Fruit fly (Drosophila melanogaster) whole organism, larva: ENCODE measurements around the gene CG31313.

Experiments
- noc ChIP-seq: fragments of 200-800 bp; sonication (Bioruptor generic); optimal IDR thresholded peaks from 3 replicates; lab custom pipeline; 2019; ENCODE audit warnings: missing biosample characterization, mild to moderate bottlenecking, missing genetic modification characterization, moderate library complexity

Gene CG31313

DNA sequence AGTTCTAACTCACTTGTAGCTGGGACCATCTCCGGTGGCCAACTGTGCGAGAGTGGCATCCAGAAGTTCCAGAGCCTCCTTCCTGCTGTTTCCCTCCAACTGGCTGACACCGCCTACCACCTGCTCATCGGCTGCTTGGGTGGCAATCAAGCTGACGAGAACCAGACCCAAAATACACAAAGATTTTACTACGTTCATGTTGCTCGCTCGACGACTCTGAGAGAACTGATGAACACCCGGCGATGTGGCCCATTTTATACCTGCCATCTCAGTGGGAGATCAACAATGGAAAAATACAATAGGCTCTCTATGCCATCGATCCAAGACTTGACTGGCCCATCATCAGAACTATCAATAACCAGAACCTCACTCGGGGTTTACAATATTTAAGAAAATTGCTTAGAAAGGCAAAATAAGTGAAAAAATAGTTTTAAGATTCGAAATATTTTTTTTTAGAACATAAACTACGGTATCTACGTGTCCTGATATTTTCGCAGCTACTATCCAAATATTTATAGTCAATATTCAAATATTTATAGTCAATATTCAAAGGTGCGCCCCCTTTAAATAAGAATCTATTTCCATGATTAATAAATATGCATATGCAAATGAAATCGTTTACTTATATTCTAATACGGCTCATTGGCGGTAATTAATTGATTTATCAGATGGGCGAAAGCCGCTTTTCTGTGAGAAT lies 2.3 kb upstream of the CG31313 start, which contains the start of gene Cys:
Cys (minus strand) TSS at position 234 of the 697 bp plus-strand sequence.
- peak; percentile 36 for TF ChIP-seq noc (tag; lab: Kevin White, UChicago)

DNA sequence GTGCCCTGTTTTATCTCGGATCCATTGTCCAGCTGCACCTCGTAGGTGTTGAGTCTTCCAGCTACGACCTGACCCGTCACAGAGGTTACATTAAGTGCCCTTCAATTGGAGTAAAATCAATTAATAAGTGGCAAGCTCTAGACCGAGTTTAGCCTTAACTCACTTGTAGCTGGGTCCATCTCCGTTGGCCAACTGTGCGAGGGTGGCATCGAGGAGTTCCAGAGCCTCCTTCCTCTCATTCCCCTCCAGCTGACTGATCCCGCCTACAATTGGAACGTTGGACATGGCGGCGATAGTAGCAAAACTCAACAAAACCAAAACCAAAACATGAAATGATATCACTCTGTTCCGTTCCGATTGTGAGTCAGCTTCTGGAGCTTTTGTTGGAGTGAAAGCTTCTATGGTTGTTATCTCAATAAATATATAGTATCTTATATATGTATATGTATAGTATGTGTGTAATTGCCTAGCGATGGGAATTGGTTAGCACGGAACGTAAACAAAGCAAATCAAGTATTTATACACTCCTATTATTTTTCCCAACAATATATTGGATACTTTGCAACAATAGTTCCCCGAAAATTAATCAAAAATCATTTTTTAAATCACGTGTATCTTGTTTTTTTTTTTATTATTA lies 1.4 kb upstream of the CG31313 start, which contains the start of gene CG8066:
CG8066 (minus strand) TSS at position 347 of the 637 bp plus-strand sequence.
- TF ChIP-seq noc (tag; lab: Kevin White, UChicago), result no peak

DNA sequence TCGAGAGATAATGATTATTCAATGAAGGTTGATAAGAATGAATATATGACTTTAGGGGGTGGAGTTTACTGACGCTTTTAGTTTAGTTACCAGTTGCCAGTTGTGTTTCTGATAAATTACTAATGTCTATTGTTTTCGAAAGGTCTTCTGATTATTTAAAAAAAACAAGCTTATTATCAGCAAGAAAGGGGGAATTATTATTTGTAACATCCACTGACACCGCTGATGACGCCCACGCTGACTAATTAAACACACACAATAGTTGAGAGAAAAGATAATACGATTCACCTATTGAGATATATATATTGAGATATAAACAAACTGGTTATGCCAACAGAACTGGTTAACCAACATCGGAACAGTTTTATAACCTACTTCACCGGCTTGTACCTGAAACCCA lies 567 bp upstream of the CG31313 start:
- TF ChIP-seq noc (tag; lab: Kevin White, UChicago), result no peak

DNA sequence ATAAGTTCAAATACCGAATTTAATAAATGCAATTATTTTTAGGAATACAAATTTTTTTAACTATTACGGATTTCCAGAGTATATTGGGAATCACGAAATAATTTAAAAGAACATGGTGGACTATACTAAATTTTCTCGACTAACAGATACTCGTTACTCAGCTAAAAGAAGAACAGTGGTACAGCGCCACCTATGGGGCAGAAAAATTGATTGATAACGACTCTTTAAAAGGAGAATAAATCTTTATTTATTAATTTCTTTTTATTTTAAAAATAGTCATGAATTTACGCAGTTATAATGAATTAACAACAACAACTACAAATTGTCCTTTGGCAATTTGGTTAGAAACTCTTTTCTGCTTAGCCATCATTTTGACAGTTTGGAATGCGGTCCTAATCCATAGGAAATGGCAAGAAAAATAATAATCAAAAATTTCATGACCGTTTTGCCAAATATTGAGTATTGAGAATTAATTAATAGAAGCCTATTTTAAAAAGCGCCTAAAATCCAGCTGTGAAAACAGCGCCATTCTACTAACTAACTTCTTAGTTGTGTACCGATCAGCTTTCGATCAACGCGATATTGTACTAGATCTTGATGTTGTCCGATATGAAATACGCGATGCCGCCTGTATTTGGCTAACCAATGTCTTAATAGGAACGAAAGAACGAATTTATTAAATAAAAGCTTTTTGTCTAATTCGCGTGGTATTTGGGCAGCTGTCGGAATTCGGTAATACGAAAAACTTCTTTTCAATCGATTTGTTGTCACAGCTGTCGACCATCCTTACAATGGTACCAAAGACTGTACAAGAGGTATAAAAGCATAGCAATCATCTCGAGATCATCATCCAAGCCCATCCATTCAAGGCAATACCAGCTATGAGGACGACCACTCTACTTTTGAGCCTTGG lies 1.9 kb downstream of the CG31313 start, which contains the start of gene CG14852:
CG14852 (plus strand) TSS at position 863 of the 913 bp plus-strand sequence.
- TF ChIP-seq noc (tag; lab: Kevin White, UChicago), result no peak

DNA sequence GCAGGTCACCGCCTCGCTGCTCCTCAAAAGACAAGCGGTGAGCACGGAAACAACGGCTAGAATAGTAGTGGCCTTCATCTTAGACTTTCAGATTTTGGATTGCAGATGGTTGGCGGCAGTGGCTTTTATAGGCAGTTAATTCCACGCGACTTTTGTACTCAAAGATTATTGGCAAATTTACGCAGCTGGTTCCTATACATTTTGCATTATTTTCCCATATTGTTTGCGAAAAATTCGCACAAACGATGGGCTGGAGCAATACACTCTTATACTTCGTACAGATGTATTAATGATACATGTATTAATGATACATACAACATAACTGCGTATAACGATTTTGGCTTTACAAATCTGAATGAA lies 2.5 kb downstream of the CG31313 start, which contains the start of gene CG8087:
CG8087 (minus strand) TSS at position 101 of the 360 bp plus-strand sequence.
- no peak for TF ChIP-seq noc (tag; lab: Kevin White, UChicago)

DNA sequence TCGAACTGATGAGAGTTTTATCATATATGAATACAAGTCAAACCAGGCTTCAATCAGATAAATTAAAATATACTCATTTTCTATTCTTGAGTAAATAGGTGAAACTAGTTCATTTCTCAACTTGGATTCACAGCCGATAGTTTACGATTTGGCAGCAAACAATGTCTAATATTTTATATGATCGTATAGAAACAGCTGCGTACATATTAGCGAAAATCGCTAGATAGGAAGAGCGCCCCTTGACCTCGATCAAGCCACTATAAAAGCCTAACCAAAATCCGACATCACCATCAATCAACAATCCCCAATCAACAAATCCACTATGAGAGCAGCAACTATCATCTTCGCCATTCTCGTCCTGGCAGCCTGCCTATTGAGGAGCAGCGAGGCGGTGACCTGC lies 5.2 kb downstream of the CG31313 start, which contains the start of gene CG14851:
CG14851 (plus strand) TSS at position 301 of the 400 bp plus-strand sequence.
- no peak for TF ChIP-seq noc (tag; lab: Kevin White, UChicago)

DNA sequence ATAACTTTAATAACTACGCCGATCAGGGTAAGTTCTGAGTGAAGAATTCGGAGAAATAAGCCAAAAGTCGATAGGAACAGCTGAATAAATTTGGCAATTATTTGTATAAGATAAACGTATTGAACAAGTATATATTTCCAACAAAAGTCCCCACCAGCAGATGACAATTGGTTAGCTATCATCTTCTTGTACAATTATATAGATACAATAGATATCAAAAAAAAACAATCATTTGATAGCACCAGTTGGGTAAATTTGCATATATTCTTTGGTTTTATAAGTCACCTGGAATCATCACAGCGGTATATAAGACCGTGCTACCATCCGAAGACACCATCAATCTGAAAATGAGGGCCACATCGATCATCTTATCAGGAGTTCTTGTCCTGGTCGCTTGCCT lies 6.6 kb downstream of the CG31313 start, which contains the start of gene Jig:
Jig (plus strand) TSS at position 301 of the 400 bp plus-strand sequence.
- no peak for TF ChIP-seq noc (tag; lab: Kevin White, UChicago)

DNA sequence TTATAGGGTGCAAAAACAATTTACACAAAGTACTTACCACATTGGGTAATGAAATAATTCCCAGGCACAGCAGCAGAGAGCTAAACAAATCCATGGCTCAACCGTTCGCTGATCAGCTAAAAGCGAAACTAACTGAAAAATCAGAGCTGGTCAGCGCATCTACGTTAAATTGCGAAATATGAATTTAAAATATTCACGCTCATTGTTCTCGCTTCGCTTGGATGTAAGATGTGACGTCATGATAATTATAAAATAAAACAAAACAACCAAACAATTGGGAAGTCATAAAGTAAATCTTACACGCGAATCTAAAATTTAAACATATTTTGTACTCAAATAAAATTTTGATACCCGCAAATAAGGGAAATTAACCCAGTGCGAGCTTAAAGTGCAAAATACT lies 7.3 kb downstream of the CG31313 start, which contains the start of gene CG14854:
CG14854 (minus strand) TSS at position 101 of the 400 bp plus-strand sequence.
- no peak for TF ChIP-seq noc (tag; lab: Kevin White, UChicago)

DNA sequence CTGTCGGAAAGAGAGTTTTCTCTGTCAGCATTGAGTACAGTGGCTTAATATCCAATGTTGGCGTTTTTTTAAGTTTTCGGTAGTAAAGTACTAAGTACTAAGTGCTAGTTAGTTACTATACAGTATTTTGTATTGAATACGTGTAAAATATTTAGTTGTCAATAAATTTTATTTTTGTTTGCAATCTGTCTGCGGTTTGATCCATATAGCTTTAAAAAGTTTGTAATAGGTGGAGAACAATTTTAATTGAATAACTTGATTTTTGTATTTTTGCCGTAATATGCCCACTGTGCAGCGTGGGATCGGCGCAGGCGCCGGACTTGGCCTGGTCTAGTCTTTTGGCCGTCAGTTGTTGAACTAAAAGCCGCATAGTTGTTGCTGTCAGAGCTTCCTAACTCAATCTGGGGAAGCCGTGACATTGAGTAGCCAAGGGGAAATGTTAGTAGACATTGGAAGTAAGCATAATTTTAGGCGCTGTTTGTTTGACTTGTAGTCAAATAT lies 8.8 kb downstream of the CG31313 start:
- peak; percentile 86 for TF ChIP-seq noc (tag; lab: Kevin White, UChicago)

DNA sequence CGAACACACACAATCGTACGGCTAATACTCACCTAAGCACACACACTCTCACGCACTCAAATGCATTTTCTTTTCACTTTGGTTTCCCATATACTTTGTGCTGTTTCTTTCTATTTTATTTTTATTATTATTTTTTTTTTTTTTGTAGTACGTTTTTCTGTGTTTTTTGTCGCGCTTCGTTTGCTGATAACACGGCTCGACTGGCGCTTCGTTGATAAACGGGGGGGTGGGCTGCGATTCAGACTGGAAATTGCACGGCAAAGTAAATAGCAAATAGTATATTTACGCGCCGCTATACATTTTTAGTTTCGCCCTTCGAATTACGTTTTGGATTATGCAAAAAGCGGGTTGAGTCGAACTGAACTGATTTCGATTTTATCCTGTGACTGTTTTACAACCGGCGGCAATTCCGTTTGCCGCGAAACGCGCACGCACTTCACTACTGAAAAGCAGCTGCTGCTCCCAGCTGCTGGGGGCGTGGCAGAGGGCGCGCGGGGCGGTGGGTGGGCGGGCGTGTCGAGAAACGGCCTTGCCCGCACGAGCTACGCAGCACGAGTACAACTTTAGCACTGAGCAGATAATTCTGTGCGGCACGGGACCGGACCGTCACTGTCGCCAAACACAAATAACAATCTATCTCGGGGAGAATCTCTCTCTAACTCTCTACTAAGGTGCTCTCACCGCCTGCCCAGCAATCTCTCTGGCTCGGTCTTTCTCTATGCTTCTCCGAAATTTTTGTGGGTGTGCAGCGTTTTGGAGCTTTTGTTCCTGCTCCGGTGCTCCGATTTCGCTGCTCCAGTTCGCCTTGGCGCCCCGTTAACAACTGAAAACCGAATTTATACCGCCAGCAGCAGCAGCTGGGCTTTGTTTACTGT lies 9.5 kb downstream of the CG31313 start, which contains the start of gene Pde6:
Pde6 (minus strand) TSS at position 825 of the 875 bp plus-strand sequence.
- no peak for TF ChIP-seq noc (tag; lab: Kevin White, UChicago)

DNA sequence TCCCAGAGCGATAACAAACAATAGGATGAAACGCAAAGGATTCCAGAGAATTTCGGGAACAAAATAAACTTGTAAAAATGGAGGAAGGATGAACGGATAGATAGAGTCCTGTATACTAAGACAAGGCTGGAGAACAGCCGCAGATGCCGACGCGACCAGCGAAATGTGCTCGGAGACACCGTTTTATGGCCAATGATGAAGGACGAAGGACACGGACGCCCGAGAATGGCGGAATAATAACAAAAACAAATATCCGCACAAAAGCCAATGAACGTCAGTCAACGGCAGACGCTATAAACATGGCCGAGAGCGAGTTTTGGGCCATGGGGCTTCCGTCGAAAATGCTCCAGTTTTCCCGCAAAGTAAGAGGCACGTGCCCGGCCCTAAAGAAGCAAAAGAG lies 12.2 kb downstream of the CG31313 start:
- no peak for TF ChIP-seq noc (tag; lab: Kevin White, UChicago)

DNA sequence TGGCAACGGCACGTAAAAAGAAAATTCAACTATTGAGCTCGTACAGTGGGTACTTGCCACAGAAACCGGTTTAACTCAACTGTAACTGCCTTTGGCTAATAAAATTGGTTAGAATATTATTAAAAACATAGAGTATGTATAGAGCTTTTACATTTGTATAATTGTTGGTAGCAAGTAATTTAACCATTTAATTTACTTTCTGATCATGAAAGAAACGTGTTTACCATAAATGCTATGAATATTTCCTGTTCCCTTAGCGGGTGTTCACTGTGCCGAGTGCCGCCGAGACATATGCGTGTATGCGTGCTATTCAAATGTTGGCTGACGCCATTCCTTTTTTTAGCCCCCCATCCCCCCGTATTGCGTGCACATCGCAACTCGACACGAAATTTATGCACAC lies 18.5 kb downstream of the CG31313 start:
- TF ChIP-seq noc (tag; lab: Kevin White, UChicago), result no peak

DNA sequence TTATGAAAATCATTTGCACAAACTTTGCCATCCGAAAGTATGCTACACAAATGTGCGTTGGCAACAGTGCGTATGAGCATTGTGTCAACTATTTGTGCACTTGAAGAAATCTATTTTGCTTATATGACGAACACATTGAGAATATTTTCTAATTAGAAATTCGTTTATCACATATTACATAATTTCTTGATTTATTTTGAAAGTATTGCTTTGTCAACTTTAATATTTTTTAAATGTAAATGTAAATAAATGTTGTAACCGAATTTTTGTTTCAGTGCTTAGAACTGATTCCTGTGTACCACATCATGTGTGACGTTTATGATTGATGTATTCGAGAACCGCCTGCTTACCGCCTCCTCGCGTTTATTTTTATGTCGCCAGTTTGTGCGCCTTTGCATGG lies 25.2 kb downstream of the CG31313 start:
- TF ChIP-seq noc (tag; lab: Kevin White, UChicago), result no peak

DNA sequence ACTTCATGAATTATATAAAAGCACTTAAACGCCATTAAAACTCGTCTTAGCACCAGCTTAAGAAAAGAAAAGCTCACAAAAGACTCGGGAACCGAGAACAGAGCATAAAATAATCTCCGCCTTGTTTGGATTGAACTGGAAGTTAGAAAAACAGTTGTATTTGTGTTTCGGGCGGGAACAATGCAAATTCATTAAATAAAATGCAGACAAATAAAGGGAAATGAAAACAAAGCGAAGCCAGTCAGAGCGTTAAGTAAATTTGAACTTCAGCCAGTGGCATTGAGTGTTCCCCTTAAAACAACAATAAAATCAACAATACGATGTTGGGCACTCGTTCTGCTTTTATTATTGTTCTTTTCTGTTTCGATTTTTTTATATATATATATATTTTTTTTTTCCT lies 40.6 kb downstream of the CG31313 start:
- TF ChIP-seq noc (tag; lab: Kevin White, UChicago), result no peak
